Worm (Caenorhabditis elegans) whole organism, midembryonic: ENCODE data around the gene acs-18.
A peak's percentile ranks its signal among the peaks of the same experiment; 100 is the strongest.

Experiments used
- T22C8.4 ChIP-seq: fragments of 200-800 bp; sonication (Bioruptor generic); IDR thresholded peaks from 2 replicates; pipeline ENCODE4 v1.3.6; 2022; ENCODE audit warnings: missing genetic modification characterization, missing compliant biosample characterization
- cog-1 ChIP-seq: sonication (generic microtip); optimal IDR thresholded peaks from 2 replicates; lab custom pipeline; 2016; ENCODE audit warnings: missing genetic modification characterization, missing compliant biosample characterization
- flt-1 ChIP-seq: fragments of 200-800 bp; sonication (Bioruptor generic); IDR thresholded peaks from 2 replicates; pipeline ENCODE4 v1.3.6; 2022; ENCODE audit warnings: missing genetic modification characterization, missing compliant biosample characterization
- klf-2 ChIP-seq: fragments of 200-800 bp; sonication (Bioruptor generic); conservative IDR thresholded peaks from 2 replicates; pipeline ENCODE4 v1.3.6; 2022; ENCODE audit warnings: missing genetic modification reagents, missing genetic modification characterization, missing compliant biosample characterization
- med-1 ChIP-seq: sonication (generic microtip); optimal IDR thresholded peaks from 2 replicates; lab custom pipeline; 2017; ENCODE audit warnings: missing genetic modification characterization, mild to moderate bottlenecking, missing compliant biosample characterization, antibody characterized with exemption, missing genetic modification reagents; ENCODE audit not compliant: insufficient read depth
- ref-1 ChIP-seq: fragments of 200-800 bp; sonication (Bioruptor generic); conservative IDR thresholded peaks from 2 replicates; pipeline ENCODE4 v1.3.6; 2022; ENCODE audit warnings: missing genetic modification reagents, missing genetic modification characterization, missing compliant biosample characterization
- tab-1 ChIP-seq: fragments of 200-800 bp; sonication (Bioruptor generic); IDR thresholded peaks from 2 replicates; pipeline ENCODE4 v1.3.6; 2022; ENCODE audit warnings: missing genetic modification characterization, missing compliant biosample characterization
- ztf-23 ChIP-seq: fragments of 200-800 bp; sonication (Bioruptor generic); IDR thresholded peaks from 2 replicates; pipeline ENCODE4 v1.3.6; 2022; ENCODE audit warnings: missing genetic modification reagents, missing genetic modification characterization, missing compliant biosample characterization
- ztf-29 ChIP-seq: fragments of 200-800 bp; sonication (Bioruptor generic); IDR thresholded peaks from 2 replicates; pipeline ENCODE4 v1.3.6; 2022; ENCODE audit warnings: missing genetic modification reagents, missing genetic modification characterization, missing compliant biosample characterization

Gene acs-18

DNA sequence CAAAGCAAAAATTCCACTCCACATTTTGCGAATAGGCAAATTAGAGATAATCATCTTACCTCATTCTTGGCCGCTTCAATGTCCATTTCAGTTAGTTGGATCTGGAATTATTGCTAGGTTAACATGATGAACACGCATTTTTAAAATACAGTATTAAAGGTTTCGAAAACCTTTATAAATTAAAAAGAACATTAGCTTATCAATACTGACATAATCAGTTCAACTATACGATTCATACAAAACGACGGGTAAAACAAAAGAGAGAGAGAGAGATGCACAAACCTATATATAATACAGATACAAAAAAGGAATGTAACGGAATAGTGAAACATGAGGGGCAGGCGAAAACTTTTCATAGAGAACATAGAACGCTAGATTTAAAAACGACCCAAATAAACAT, 32.0 kb downstream of the acs-18 start, which contains the start of gene thk-1:
TSS of gene thk-1 (minus strand) at position 101 of the 400 bp plus-strand sequence.
- no peak for TF ChIP-seq ref-1 (GFP tag; lab: Robert Waterston, UW)
- no peak for TF ChIP-seq T22C8.4 (GFP tag; lab: Robert Waterston, UW)
- TF ChIP-seq med-1 (GFP tag; lab: Kevin White, UChicago), result no peak
- no peak for TF ChIP-seq flt-1 (GFP tag; lab: Robert Waterston, UW)
- TF ChIP-seq ztf-23, result no peak
- no peak for TF ChIP-seq tab-1 (GFP tag; lab: Robert Waterston, UW)
- TF ChIP-seq cog-1 (tag; lab: Kevin White, UChicago), result no peak
- no peak for TF ChIP-seq klf-2 (GFP tag; lab: Robert Waterston, UW)
- TF ChIP-seq ztf-29 (GFP tag; lab: Robert Waterston, UW), result no peak

DNA sequence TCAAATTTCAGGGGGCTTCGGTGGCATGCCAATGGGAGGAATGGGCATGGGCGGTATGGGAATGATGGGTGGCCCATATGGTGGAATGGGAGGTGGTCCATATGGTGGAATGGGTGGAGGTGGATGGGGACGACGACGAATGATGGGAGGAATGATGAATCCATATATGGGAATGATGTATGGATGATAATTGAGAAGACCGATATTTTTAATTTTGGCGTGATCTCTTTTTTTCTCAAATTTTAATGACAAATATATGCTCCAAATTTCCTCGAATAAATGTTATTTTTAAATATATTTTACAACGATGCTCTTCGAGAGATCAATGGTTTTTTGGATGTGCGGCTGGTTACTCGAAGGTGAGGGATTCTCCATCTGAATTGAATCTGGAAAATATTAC, 35.7 kb downstream of the acs-18 start, which contains the start of gene Y43C5A.4:
TSS of gene Y43C5A.4 (plus strand) at position 301 of the 400 bp plus-strand sequence.
- TF ChIP-seq ztf-29 (GFP tag; lab: Robert Waterston, UW) (no peak), flt-1 (GFP tag; lab: Robert Waterston, UW) (no peak), klf-2 (GFP tag; lab: Robert Waterston, UW) (no peak), tab-1 (GFP tag; lab: Robert Waterston, UW) (no peak), cog-1 (tag; lab: Kevin White, UChicago) (no peak), med-1 (GFP tag; lab: Kevin White, UChicago) (no peak)

DNA sequence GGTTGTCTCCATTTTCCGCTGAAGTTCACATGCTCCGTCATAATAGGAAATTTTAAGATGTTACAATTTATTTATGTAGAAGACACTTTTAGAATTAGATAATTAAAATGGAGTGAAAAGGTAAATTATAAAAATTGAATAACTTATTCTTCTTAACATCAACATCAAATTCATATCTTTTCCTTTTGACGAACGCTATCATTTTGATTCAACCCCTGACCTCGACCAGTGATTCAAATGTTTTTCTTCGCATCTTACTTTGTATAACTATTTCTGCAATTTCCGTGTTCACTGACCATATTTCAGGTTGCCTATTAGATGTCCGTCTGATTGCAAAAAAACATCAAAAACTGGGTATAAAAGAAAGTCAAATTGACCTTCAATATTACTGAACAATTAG, 36.5 kb downstream of the acs-18 start, which contains the start of gene Y43C5A.7:
TSS of gene Y43C5A.7 (plus strand) at position 301 of the 400 bp plus-strand sequence.
- no peak for TF ChIP-seq ref-1 (GFP tag; lab: Robert Waterston, UW)
- TF ChIP-seq klf-2 (GFP tag; lab: Robert Waterston, UW), result no peak
- TF ChIP-seq flt-1 (GFP tag; lab: Robert Waterston, UW), result no peak
- no peak for TF ChIP-seq cog-1 (tag; lab: Kevin White, UChicago)
- no peak for TF ChIP-seq T22C8.4 (GFP tag; lab: Robert Waterston, UW)
- TF ChIP-seq med-1 (GFP tag; lab: Kevin White, UChicago), result no peak
- TF ChIP-seq ztf-23, result no peak
- no peak for TF ChIP-seq tab-1 (GFP tag; lab: Robert Waterston, UW)
- no peak for TF ChIP-seq ztf-29 (GFP tag; lab: Robert Waterston, UW)

DNA sequence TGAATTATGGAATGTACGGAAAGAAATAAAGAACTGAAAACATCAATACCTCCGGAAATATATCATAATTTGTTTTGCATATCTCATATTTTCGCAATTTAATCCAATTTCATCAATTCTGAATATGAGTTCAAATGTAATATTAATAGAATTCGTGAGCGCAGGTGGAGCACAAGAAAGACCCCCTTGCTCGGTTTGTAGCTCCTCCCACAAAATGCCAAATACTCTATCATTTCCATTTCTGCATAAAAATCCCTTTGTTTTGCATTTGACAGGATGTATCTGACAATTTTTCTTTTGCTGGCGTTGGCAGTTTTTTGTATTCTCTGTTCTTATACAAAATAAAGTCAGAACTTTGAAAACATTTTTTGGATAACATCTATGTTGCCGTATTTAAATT, 38.4 kb downstream of the acs-18 start:
- no peak for TF ChIP-seq cog-1 (tag; lab: Kevin White, UChicago)
- TF ChIP-seq T22C8.4 (GFP tag; lab: Robert Waterston, UW), result no peak
- TF ChIP-seq tab-1 (GFP tag; lab: Robert Waterston, UW), result no peak
- no peak for TF ChIP-seq klf-2 (GFP tag; lab: Robert Waterston, UW)
- TF ChIP-seq flt-1 (GFP tag; lab: Robert Waterston, UW), result no peak
- TF ChIP-seq med-1 (GFP tag; lab: Kevin White, UChicago), result no peak
- TF ChIP-seq ztf-23, result no peak
- no peak for TF ChIP-seq ztf-29 (GFP tag; lab: Robert Waterston, UW)
- TF ChIP-seq ref-1 (GFP tag; lab: Robert Waterston, UW), result no peak

DNA sequence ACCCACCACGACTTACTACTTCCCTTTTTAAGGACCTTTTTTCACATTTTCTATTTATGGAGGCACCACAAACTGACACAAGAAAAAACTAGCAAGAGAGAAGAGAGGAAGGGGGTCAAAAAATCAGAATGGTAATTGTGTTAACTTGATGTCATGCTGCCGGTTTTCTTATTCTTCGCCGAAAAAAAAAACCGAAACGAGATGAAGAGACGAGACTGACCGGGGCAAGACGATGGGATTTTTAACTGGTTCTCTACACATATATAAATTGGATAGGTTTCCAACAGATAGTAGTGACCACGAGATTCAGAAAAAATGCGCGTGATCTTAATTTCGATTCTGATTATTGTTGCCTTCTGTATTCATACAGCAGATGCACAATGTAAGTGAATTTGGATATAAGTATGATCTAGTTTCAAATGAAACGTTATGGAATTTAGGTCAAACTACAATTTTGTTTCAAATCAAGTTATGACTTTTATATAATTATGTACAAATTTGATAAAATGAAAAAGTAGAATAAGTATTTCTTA, 39.6 kb downstream of the acs-18 start, which contains the start of gene Y43C5A.3:
TSS of gene Y43C5A.3 (plus strand) at position 256 of the 533 bp plus-strand sequence.
- TF ChIP-seq T22C8.4 (GFP tag; lab: Robert Waterston, UW), result no peak
- TF ChIP-seq ref-1 (GFP tag; lab: Robert Waterston, UW), result no peak
- TF ChIP-seq med-1 (GFP tag; lab: Kevin White, UChicago), result no peak
- no peak for TF ChIP-seq ztf-29 (GFP tag; lab: Robert Waterston, UW)
- no peak for TF ChIP-seq ztf-23
- TF ChIP-seq flt-1 (GFP tag; lab: Robert Waterston, UW), result no peak
- no peak for TF ChIP-seq klf-2 (GFP tag; lab: Robert Waterston, UW)
- no peak for TF ChIP-seq cog-1 (tag; lab: Kevin White, UChicago)
- TF ChIP-seq tab-1 (GFP tag; lab: Robert Waterston, UW), result no peak

DNA sequence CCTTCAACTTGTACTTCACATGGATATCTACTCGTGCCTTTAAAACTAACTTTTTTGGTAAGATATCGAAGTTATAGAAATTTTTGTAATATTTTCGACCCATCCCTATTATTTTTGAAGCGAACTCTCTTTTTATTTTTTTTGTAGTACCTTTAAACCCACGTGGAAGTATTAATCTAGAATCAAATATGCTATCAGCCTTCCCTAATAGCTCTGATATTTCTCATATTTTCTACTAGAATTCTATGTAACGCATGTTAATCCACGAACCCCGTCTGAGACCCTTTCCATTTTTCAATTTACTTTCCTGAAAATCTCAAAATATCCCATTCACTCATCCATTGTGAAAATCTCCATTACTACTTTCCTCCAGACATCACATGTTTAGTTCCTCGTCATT, 40.1 kb downstream of the acs-18 start:
- TF ChIP-seq tab-1 (GFP tag; lab: Robert Waterston, UW) (no peak), T22C8.4 (GFP tag; lab: Robert Waterston, UW) (no peak), cog-1 (tag; lab: Kevin White, UChicago) (no peak), ref-1 (GFP tag; lab: Robert Waterston, UW) (no peak), klf-2 (GFP tag; lab: Robert Waterston, UW) (no peak), med-1 (GFP tag; lab: Kevin White, UChicago) (no peak), flt-1 (GFP tag; lab: Robert Waterston, UW) (no peak), ztf-29 (GFP tag; lab: Robert Waterston, UW) (no peak), ztf-23 (no peak)

DNA sequence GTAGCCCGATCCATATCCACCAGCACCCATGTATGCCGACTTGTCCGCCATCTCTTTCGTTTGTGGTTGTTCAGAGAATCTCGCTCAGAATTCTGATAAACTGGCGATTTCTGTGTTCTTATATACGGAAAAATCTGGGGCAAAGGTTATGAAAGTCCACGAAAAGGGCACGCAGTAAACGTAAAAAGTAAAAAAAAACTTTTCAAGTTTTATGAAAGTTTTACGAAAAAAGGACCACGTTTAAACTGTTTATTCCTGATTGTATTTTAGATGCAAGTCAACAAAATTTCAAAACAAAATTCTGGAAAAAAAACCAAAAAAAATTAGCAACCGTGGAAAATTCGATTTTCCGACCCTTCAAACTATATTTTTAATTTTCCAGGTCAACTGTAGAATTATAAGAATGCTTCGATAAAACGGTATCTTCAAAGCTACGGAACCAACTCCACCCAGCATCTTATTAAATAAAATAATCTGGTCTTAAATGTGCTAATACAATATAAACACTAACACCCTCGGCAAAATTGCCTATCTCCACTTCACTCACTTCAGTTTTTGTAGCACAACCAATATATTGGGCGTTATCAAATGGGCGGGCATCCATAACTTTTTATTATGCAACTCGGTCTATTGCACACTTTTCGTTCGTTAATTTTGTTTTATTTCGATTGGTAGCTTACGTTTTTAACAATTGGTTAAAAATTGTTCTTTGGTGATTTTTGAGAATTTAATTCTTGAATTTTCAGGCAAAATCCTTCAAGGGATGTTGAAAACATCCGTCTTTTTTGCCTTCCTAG, 44.1 kb downstream of the acs-18 start, which contains the start of the genes nspd-7 and Y43C5A.2:
TSS of gene nspd-7 (minus strand) at position 51 of the 797 bp plus-strand sequence.
TSS of gene Y43C5A.2 (plus strand) at position 747 of the 797 bp plus-strand sequence.
- TF ChIP-seq ztf-23, result no peak
- no peak for TF ChIP-seq tab-1 (GFP tag; lab: Robert Waterston, UW)
- no peak for TF ChIP-seq ref-1 (GFP tag; lab: Robert Waterston, UW)
- TF ChIP-seq T22C8.4 (GFP tag; lab: Robert Waterston, UW), result no peak
- no peak for TF ChIP-seq flt-1 (GFP tag; lab: Robert Waterston, UW)
- no peak for TF ChIP-seq ztf-29 (GFP tag; lab: Robert Waterston, UW)
- no peak for TF ChIP-seq klf-2 (GFP tag; lab: Robert Waterston, UW)
- no peak for TF ChIP-seq med-1 (GFP tag; lab: Kevin White, UChicago)
- no peak for TF ChIP-seq cog-1 (tag; lab: Kevin White, UChicago)

DNA sequence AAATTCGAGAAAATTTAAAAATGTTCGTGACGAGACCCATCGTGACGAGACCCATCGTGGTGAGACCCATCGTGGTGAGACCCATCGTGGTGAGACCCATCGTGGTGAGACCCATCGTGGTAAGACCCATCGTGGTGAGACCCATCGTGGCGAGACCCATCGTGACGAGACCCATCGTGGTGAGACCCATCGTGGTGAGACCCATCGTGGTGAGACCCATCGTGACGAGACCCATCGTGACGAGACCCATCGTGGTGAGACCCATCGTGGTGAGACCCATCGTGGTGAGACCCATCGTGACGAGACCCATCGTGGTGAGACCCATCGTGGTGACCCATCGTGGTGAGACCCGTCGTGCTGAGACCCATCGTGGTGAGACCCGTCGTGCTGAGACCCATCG, 50.6 kb downstream of the acs-18 start:
- TF ChIP-seq klf-2 (GFP tag; lab: Robert Waterston, UW) (0 out of 2 replicates have a peak, but pooled peaks have one; percentile 25), tab-1 (GFP tag; lab: Robert Waterston, UW) (0 out of 2 replicates have a peak, but pooled peaks have one; percentile 5)
